Worm (Caenorhabditis elegans): ENCODE data around the gene B0238.15.
A peak's percentile ranks its signal among the peaks of the same experiment; 100 is the strongest.

The B0238.15 gene

DNA sequence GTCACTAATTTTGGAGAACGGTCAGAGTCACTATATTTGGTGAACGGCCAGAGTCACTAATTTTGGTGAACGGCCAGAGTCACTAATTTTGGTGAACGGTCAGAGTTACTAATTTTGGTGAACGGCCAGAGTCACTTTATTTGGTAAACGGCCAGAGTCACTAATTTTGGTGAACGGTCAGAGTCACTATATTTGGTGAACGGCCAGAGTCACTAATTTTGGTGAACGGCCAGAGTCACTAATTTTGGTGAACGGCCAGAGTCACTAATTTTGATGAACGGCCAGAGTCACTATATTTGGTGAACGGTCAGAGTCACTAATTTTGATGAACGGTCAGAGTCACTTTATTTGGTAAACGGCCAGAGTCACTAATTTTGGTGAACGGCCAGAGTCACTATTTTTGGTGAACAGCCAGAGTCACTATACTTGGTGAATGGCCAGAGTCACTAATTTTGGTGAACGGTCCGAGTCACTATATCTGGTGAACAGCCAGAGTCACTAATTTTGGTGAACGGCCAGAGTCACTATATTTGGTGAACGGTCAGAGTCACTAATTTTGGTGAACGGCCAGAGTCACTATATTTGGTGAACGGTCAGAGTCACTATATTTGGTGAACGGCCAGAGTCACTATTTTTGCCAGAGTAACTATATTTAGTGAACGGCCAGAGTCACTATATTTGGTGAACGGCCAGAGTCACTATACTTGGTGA is 44.4 kb downstream of the B0238.15 start (continued):
- TF ChIP-seq hlh-6 (tag; optimal IDR thresholded peaks at IDR 0.05) = peak; percentile 78
- peak; percentile 31 for TF ChIP-seq ceh-48 (tag; optimal IDR thresholded peaks at IDR 0.05)

- no peak for TF ChIP-seq hlh-15 (tag; optimal IDR thresholded peaks at IDR 0.05)
- TF ChIP-seq ama-1 (optimal IDR thresholded peaks at IDR 0.05) = no peak
- TF ChIP-seq ceh-2 (tag; optimal IDR thresholded peaks at IDR 0.05) = no peak
- no peak for TF ChIP-seq C38D4.7 (GFP tag; optimal IDR thresholded peaks at IDR 0.05)
Measured at ce11 chrV:5287273-5287672, 47.3 kb downstream of the B0238.15 start, which contains the start of gene Y49G5A.1. Y49G5A.1 (minus strand) TSS chrV:5287373.

DNA sequence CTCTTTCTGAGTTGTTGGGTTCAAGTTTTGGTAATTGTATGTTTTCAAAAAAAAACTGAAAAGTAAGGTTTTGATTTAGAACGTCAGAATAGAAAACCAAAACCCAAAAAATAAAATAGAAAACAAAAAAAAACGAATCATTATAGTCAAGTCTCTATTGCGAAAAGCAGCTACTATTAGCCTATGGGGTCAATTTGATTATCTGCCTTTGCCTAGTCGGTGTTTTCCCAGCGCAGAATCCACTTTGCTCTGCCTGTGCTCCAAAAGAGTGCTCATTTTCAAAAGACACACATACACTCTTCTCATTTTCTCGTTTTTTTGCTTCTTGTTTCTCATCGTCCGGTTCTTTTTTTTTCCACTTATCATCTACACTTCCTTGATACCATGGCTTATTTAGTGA is 48.7 kb downstream of the B0238.15 start:
- TF ChIP-seq unc-42 (tag; optimal IDR thresholded peaks at IDR 0.05) = peak; percentile 66
- TF ChIP-seq unc-55 (GFP tag; optimal IDR thresholded peaks at IDR 0.05) = no peak
